Worm (Caenorhabditis elegans) whole organism, late embryonic: ENCODE results near the gene duo-1.
A peak's percentile ranks its signal among the peaks of the same experiment; 100 is the strongest.

Experiments used
- C08G9.2 ChIP-seq: sonication (generic microtip); optimal IDR thresholded peaks from 2 replicates; lab custom pipeline; 2016; ENCODE audit warnings: mild to moderate bottlenecking, missing genetic modification characterization, moderate library complexity, missing compliant biosample characterization
- F13H6.1 ChIP-seq: sonication (generic microtip); optimal IDR thresholded peaks from 2 replicates; lab custom pipeline; 2016; ENCODE audit warnings: missing genetic modification characterization, missing compliant biosample characterization
- K02D7.2 ChIP-seq: sonication (generic microtip); optimal IDR thresholded peaks from 2 replicates; lab custom pipeline; 2017; ENCODE audit warnings: mild to moderate bottlenecking, missing genetic modification characterization, missing compliant biosample characterization
- K09A11.1 ChIP-seq: sonication (generic microtip); optimal IDR thresholded peaks from 2 replicates; lab custom pipeline; 2017; ENCODE audit warnings: antibody characterized with exemption, mild to moderate bottlenecking, missing genetic modification characterization, missing compliant biosample characterization; ENCODE audit not compliant: insufficient read depth
- T23F11.4 ChIP-seq: fragments of 200-800 bp; sonication (Bioruptor generic); optimal IDR thresholded peaks from 2 replicates; lab custom pipeline; 2018; ENCODE audit warnings: mild to moderate bottlenecking, missing genetic modification characterization, missing compliant biosample characterization
- ahr-1 ChIP-seq: sonication (generic microtip); optimal IDR thresholded peaks from 2 replicates; lab custom pipeline; 2016; ENCODE audit warnings: missing genetic modification characterization, missing compliant biosample characterization
- ama-1 ChIP-seq: fragments of 150-350 bp; optimal IDR thresholded peaks from 2 replicates; lab custom pipeline; 2014
- ceh-14 ChIP-seq: sonication (generic microtip); optimal IDR thresholded peaks from 2 replicates; lab custom pipeline; 2016; ENCODE audit warnings: missing genotype, missing genetic modification characterization, missing compliant biosample characterization
- ceh-18 ChIP-seq: sonication (generic microtip); optimal IDR thresholded peaks from 2 replicates; lab custom pipeline; 2016; ENCODE audit warnings: missing genetic modification characterization, missing compliant biosample characterization
- ceh-19 ChIP-seq: fragments of 200-800 bp; sonication (Bioruptor generic); optimal IDR thresholded peaks from 2 replicates; lab custom pipeline; 2018; ENCODE audit warnings: mild to moderate bottlenecking, missing genetic modification characterization, missing compliant biosample characterization
- ceh-2 ChIP-seq: sonication (generic microtip); optimal IDR thresholded peaks from 2 replicates; lab custom pipeline; 2016; ENCODE audit warnings: missing genotype, missing genetic modification characterization, missing compliant biosample characterization
- ceh-22 ChIP-seq: sonication (generic microtip); optimal IDR thresholded peaks from 2 replicates; lab custom pipeline; 2017; ENCODE audit warnings: missing biosample characterization, missing genetic modification characterization
- ceh-30 ChIP-seq: fragments of 150-350 bp; optimal IDR thresholded peaks from 2 replicates; lab custom pipeline; 2014; ENCODE audit warnings: missing biosample characterization, missing genetic modification characterization
- ceh-31 ChIP-seq: sonication (generic microtip); optimal IDR thresholded peaks from 2 replicates; lab custom pipeline; 2016; ENCODE audit warnings: missing genetic modification characterization, missing compliant biosample characterization
- ceh-45 ChIP-seq: fragments of 200-800 bp; sonication (Bioruptor generic); IDR thresholded peaks from 2 replicates; pipeline ENCODE4 v1.3.6; 2022; ENCODE audit warnings: missing genetic modification reagents, missing genetic modification characterization, missing compliant biosample characterization
- ceh-6 ChIP-seq: fragments of 200-800 bp; sonication (Bioruptor generic); optimal IDR thresholded peaks from 2 replicates; lab custom pipeline; 2018; ENCODE audit warnings: mild to moderate bottlenecking, missing genetic modification characterization, missing compliant biosample characterization
- ceh-9 ChIP-seq: sonication (generic microtip); optimal IDR thresholded peaks from 2 replicates; lab custom pipeline; 2016; ENCODE audit warnings: mild to moderate bottlenecking, missing genetic modification characterization, inconsistent platforms, missing compliant biosample characterization
- che-1 ChIP-seq: sonication (generic microtip); optimal IDR thresholded peaks from 2 replicates; lab custom pipeline; 2016; ENCODE audit warnings: mild to moderate bottlenecking, missing genetic modification characterization, missing compliant biosample characterization
- elt-2 ChIP-seq: sonication (generic microtip); optimal IDR thresholded peaks from 2 replicates; lab custom pipeline; 2016; ENCODE audit warnings: missing genetic modification reagents, missing genetic modification characterization, missing compliant biosample characterization
- ets-4 ChIP-seq: sonication (generic microtip); optimal IDR thresholded peaks from 2 replicates; lab custom pipeline; 2016; ENCODE audit warnings: missing genetic modification characterization, missing compliant biosample characterization
- gmeb-2 ChIP-seq: sonication (generic microtip); optimal IDR thresholded peaks from 2 replicates; lab custom pipeline; 2016; ENCODE audit warnings: missing genetic modification characterization, inconsistent platforms, missing compliant biosample characterization
- hlh-13 ChIP-seq: fragments of 200-800 bp; sonication (Bioruptor generic); optimal IDR thresholded peaks from 2 replicates; lab custom pipeline; 2018; ENCODE audit warnings: mild to moderate bottlenecking, missing genetic modification characterization, missing compliant biosample characterization
- hlh-15 ChIP-seq: sonication (generic microtip); optimal IDR thresholded peaks from 2 replicates; lab custom pipeline; 2016; ENCODE audit warnings: missing genetic modification characterization, missing compliant biosample characterization
- hlh-30 ChIP-seq: sonication (generic microtip); optimal IDR thresholded peaks from 2 replicates; lab custom pipeline; 2017; ENCODE audit warnings: antibody characterized with exemption, missing genetic modification characterization, missing compliant biosample characterization; ENCODE audit not compliant: insufficient read depth
- hlh-6 ChIP-seq: sonication (generic microtip); optimal IDR thresholded peaks from 2 replicates; lab custom pipeline; 2016; ENCODE audit warnings: missing genotype, missing genetic modification characterization, missing compliant biosample characterization
- hlh-8 ChIP-seq: sonication (generic microtip); optimal IDR thresholded peaks from 2 replicates; lab custom pipeline; 2016; ENCODE audit warnings: missing genotype, missing genetic modification characterization, missing compliant biosample characterization
- lin-11 ChIP-seq: fragments of 200-800 bp; sonication (Bioruptor generic); optimal IDR thresholded peaks from 2 replicates; lab custom pipeline; 2018; ENCODE audit warnings: mild to moderate bottlenecking, missing genetic modification characterization, missing compliant biosample characterization
- nhr-232 ChIP-seq: sonication (generic microtip); optimal IDR thresholded peaks from 2 replicates; lab custom pipeline; 2016; ENCODE audit warnings: missing genetic modification characterization, missing compliant biosample characterization
- pha-2 ChIP-seq: sonication (generic microtip); optimal IDR thresholded peaks from 2 replicates; lab custom pipeline; 2017; ENCODE audit warnings: mild to moderate bottlenecking, missing genetic modification characterization, missing compliant biosample characterization
- pqm-1 ChIP-seq: sonication (generic microtip); optimal IDR thresholded peaks from 2 replicates; lab custom pipeline; 2016; ENCODE audit warnings: missing genetic modification characterization, missing compliant biosample characterization
- pros-1 ChIP-seq: fragments of 150-350 bp; optimal IDR thresholded peaks from 2 replicates; lab custom pipeline; 2014; ENCODE audit warnings: missing biosample characterization, missing genetic modification reagents, missing genetic modification characterization
- ref-2 ChIP-seq: sonication (generic microtip); optimal IDR thresholded peaks from 2 replicates; lab custom pipeline; 2016; ENCODE audit warnings: missing genetic modification characterization, missing compliant biosample characterization
- rnt-1 ChIP-seq: sonication (generic microtip); optimal IDR thresholded peaks from 2 replicates; lab custom pipeline; 2016; ENCODE audit warnings: missing genetic modification characterization, missing compliant biosample characterization
- sdc-2 ChIP-seq: sonication (generic microtip); optimal IDR thresholded peaks from 2 replicates; lab custom pipeline; 2016; ENCODE audit warnings: missing genotype, missing genetic modification characterization, missing compliant biosample characterization
- sox-2 ChIP-seq: fragments of 200-800 bp; sonication (Bioruptor generic); IDR thresholded peaks from 2 replicates; pipeline ENCODE4 v1.3.6; 2022; ENCODE audit warnings: missing genetic modification reagents, missing genetic modification characterization, missing compliant biosample characterization
- tbx-2 ChIP-seq: sonication (generic microtip); optimal IDR thresholded peaks from 2 replicates; lab custom pipeline; 2016; ENCODE audit warnings: missing genetic modification characterization, missing compliant biosample characterization
- ttx-3 ChIP-seq: sonication (generic microtip); optimal IDR thresholded peaks from 2 replicates; lab custom pipeline; 2016; ENCODE audit warnings: missing genetic modification reagents, missing genetic modification characterization, missing compliant biosample characterization
- unc-42 ChIP-seq: sonication (generic microtip); optimal IDR thresholded peaks from 2 replicates; lab custom pipeline; 2016; ENCODE audit warnings: missing genotype, missing genetic modification characterization, missing compliant biosample characterization
- unc-55 ChIP-seq: sonication (generic microtip); optimal IDR thresholded peaks from 2 replicates; lab custom pipeline; 2017; ENCODE audit warnings: missing biosample characterization, missing genetic modification reagents, missing genetic modification characterization
- unc-86 ChIP-seq: sonication (generic microtip); optimal IDR thresholded peaks from 2 replicates; lab custom pipeline; 2016; ENCODE audit warnings: missing genetic modification characterization, missing compliant biosample characterization
- ztf-16 ChIP-seq: sonication (generic microtip); optimal IDR thresholded peaks from 2 replicates; lab custom pipeline; 2017; ENCODE audit warnings: missing genetic modification characterization, missing compliant biosample characterization

duo-1 gene

ce11 chrV:11527531-11527930 lies 26.9 kb upstream of the duo-1 start, which contains the start of gene ccch-1:
Gene ccch-1 (plus strand): TSS chrV:11527831.
- TF ChIP-seq ceh-18 (tag; lab: Kevin White, UChicago) (no peak), ceh-45 (GFP tag; lab: Robert Waterston, UW) (no peak), ets-4 (tag; lab: Kevin White, UChicago) (no peak), pqm-1 (tag; lab: Kevin White, UChicago) (no peak), che-1 (tag; lab: Kevin White, UChicago) (no peak)

ce11 chrV:11528633-11529327 lies 25.6 kb upstream of the duo-1 start:
- TF ChIP-seq ceh-2 (tag; lab: Kevin White, UChicago) = no peak
- no peak for TF ChIP-seq unc-55 (GFP tag; lab: Kevin White, UChicago)
- TF ChIP-seq ref-2 (tag; lab: Kevin White, UChicago) = peak; percentile 14
- no peak for TF ChIP-seq pqm-1 (tag; lab: Kevin White, UChicago)
- no peak for TF ChIP-seq pha-2
- TF ChIP-seq hlh-15 (tag; lab: Kevin White, UChicago) = no peak
- TF ChIP-seq sox-2 (GFP tag; lab: Robert Waterston, UW) = no peak
- no peak for TF ChIP-seq hlh-6 (tag; lab: Kevin White, UChicago)
- no peak for TF ChIP-seq ama-1
- no peak for TF ChIP-seq K09A11.1
- TF ChIP-seq ceh-22 (tag; lab: Kevin White, UChicago) = no peak
- no peak for TF ChIP-seq ahr-1 (tag; lab: Kevin White, UChicago)
- no peak for TF ChIP-seq nhr-232 (tag; lab: Kevin White, UChicago)
- TF ChIP-seq unc-86 (tag; lab: Kevin White, UChicago) = no peak
- TF ChIP-seq hlh-30 (tag; lab: Kevin White, UChicago) = peak; percentile 63
- TF ChIP-seq hlh-8 (tag; lab: Kevin White, UChicago) = peak; percentile 71
- TF ChIP-seq lin-11 = no peak

ce11 chrV:11529541-11529940 lies 24.9 kb upstream of the duo-1 start:
- no peak for TF ChIP-seq elt-2 (tag; lab: Kevin White, UChicago)
- peak; percentile 6 for TF ChIP-seq ceh-18 (tag; lab: Kevin White, UChicago)

- no peak for TF ChIP-seq ceh-19 (GFP tag; lab: Kevin White, UChicago)
- no peak for TF ChIP-seq ceh-14
- TF ChIP-seq hlh-8 (tag; lab: Kevin White, UChicago) = no peak
- no peak for TF ChIP-seq pha-2
- TF ChIP-seq pros-1 = no peak
- no peak for TF ChIP-seq unc-86 (tag; lab: Kevin White, UChicago)
- no peak for TF ChIP-seq K02D7.2
- no peak for TF ChIP-seq ttx-3 (tag; lab: Kevin White, UChicago)
Measured at ce11 chrV:11531100-11531499, 23.3 kb upstream of the duo-1 start.

ce11 chrV:11531831-11532534 lies 22.4 kb upstream of the duo-1 start:
- TF ChIP-seq pqm-1 (tag; lab: Kevin White, UChicago) (peak; percentile 4), ztf-16 (peak; percentile 30), tbx-2 (tag; lab: Kevin White, UChicago) (peak; percentile 55), ceh-18 (tag; lab: Kevin White, UChicago) (peak; percentile 96), ceh-30 (tag; lab: Kevin White, UChicago) (no peak), rnt-1 (tag; lab: Kevin White, UChicago) (peak; percentile 55), hlh-8 (tag; lab: Kevin White, UChicago) (peak; percentile 92), ets-4 (tag; lab: Kevin White, UChicago) (peak; percentile 33), T23F11.4 (GFP tag; lab: Kevin White, UChicago) (peak; percentile 18), unc-55 (GFP tag; lab: Kevin White, UChicago) (peak; percentile 29), hlh-13 (GFP tag; lab: Kevin White, UChicago) (no peak), F13H6.1 (tag; lab: Kevin White, UChicago) (peak; percentile 6), ceh-6 (no peak), C08G9.2 (peak; percentile 22), ceh-31 (tag; lab: Kevin White, UChicago) (peak; percentile 44), sdc-2 (tag; lab: Kevin White, UChicago) (peak; percentile 30), hlh-30 (tag; lab: Kevin White, UChicago) (peak; percentile 32), ceh-9 (tag; lab: Kevin White, UChicago) (no peak), unc-86 (tag; lab: Kevin White, UChicago) (no peak), gmeb-2 (no peak), unc-42 (tag; lab: Kevin White, UChicago) (no peak)
